Fruit fly (Drosophila melanogaster) whole organism, adult: ENCODE data around the gene CG15576.

Experiments
- CG11617 ChIP-seq: fragments of 200-800 bp; sonication (Bioruptor generic); optimal IDR thresholded peaks from 2 replicates; lab custom pipeline; 2017; ENCODE audit warnings: mild to moderate bottlenecking, missing biosample characterization, missing genetic modification reagents, missing genetic modification characterization
- CG12768 ChIP-seq: fragments of 200-800 bp; sonication (Bioruptor generic); optimal IDR thresholded peaks from 2 replicates; lab custom pipeline; 2017; ENCODE audit warnings: missing biosample characterization, missing genetic modification characterization, mild to moderate bottlenecking, moderate library complexity, missing genetic modification reagents
- CG14711 ChIP-seq: fragments of 200-800 bp; sonication (Bioruptor generic); optimal IDR thresholded peaks from 2 replicates; lab custom pipeline; 2018; ENCODE audit warnings: missing biosample characterization, mild to moderate bottlenecking, missing genetic modification characterization, moderate library complexity
- CG1620 ChIP-seq: fragments of 200-800 bp; sonication (Bioruptor generic); optimal IDR thresholded peaks from 2 replicates; lab custom pipeline; 2016; ENCODE audit warnings: missing biosample characterization, missing genetic modification characterization
- CG33017 ChIP-seq: fragments of 200-800 bp; sonication (Bioruptor generic); optimal IDR thresholded peaks from 2 replicates; lab custom pipeline; 2018; ENCODE audit warnings: missing biosample characterization, mild to moderate bottlenecking, missing genetic modification characterization, moderate library complexity
- CG5204 ChIP-seq: fragments of 200-800 bp; sonication (Bioruptor generic); optimal IDR thresholded peaks from 2 replicates; lab custom pipeline; 2016; ENCODE audit warnings: missing biosample characterization, missing genetic modification characterization
- CG7045 ChIP-seq: fragments of 200-800 bp; sonication (Bioruptor generic); optimal IDR thresholded peaks from 2 replicates; lab custom pipeline; 2017; ENCODE audit warnings: missing biosample characterization, mild to moderate bottlenecking, missing genetic modification characterization
- CG7101 ChIP-seq: fragments of 200-800 bp; sonication (Bioruptor generic); optimal IDR thresholded peaks from 2 replicates; lab custom pipeline; 2018; ENCODE audit warnings: missing biosample characterization, mild to moderate bottlenecking, missing genetic modification characterization, moderate library complexity
- Clk ChIP-seq: fragments of 200-800 bp; sonication (Bioruptor generic); optimal IDR thresholded peaks from 2 replicates; lab custom pipeline; 2017; ENCODE audit warnings: missing biosample characterization, missing genetic modification characterization
- Crg-1 ChIP-seq: fragments of 200-800 bp; sonication (Bioruptor generic); optimal IDR thresholded peaks from 2 replicates; lab custom pipeline; 2016; ENCODE audit warnings: missing biosample characterization, missing genetic modification characterization
- Hr96 ChIP-seq: fragments of 200-800 bp; sonication (Bioruptor generic); optimal IDR thresholded peaks from 2 replicates; lab custom pipeline; 2016; ENCODE audit warnings: missing biosample characterization, missing genetic modification characterization
- Mnt ChIP-seq: fragments of 200-800 bp; sonication (Bioruptor generic); optimal IDR thresholded peaks from 2 replicates; lab custom pipeline; 2016; ENCODE audit warnings: missing biosample characterization, mild to moderate bottlenecking, missing genetic modification characterization
- bab1 ChIP-seq: fragments of 200-800 bp; sonication (Bioruptor generic); optimal IDR thresholded peaks from 3 replicates; lab custom pipeline; 2019; ENCODE audit warnings: missing biosample characterization, mild to moderate bottlenecking, missing genetic modification characterization, moderate library complexity
- cic ChIP-seq: fragments of 200-800 bp; sonication (Bioruptor generic); optimal IDR thresholded peaks from 2 replicates; lab custom pipeline; 2017; ENCODE audit warnings: missing biosample characterization, mild to moderate bottlenecking, missing genetic modification characterization, moderate library complexity
- cnc ChIP-seq, 2 experiments: fragments of >200 bp; optimal IDR thresholded peaks; 2 replicates each; lab custom pipeline; 2017
- kay ChIP-seq: fragments of 200-800 bp; sonication (Bioruptor generic); peaks from one replicate; lab custom pipeline; 2016; ENCODE audit warnings: missing biosample characterization, missing genetic modification characterization, borderline replicate concordance
- ovo ChIP-seq: fragments of 200-800 bp; sonication (Bioruptor generic); optimal IDR thresholded peaks from 2 replicates; lab custom pipeline; 2016; ENCODE audit warnings: missing biosample characterization, missing genetic modification characterization
- pad ChIP-seq: fragments of 200-800 bp; sonication (Bioruptor generic); optimal IDR thresholded peaks from 3 replicates; lab custom pipeline; 2017; ENCODE audit warnings: missing biosample characterization, missing genetic modification characterization, mild to moderate bottlenecking, moderate library complexity, missing genetic modification reagents
- tj ChIP-seq: fragments of 200-800 bp; sonication (Bioruptor generic); optimal IDR thresholded peaks from 3 replicates; lab custom pipeline; 2017; ENCODE audit warnings: missing biosample characterization, mild to moderate bottlenecking, missing genetic modification characterization, moderate library complexity
- toe ChIP-seq: fragments of 200-800 bp; sonication (Bioruptor generic); optimal IDR thresholded peaks from 2 replicates; lab custom pipeline; 2016; ENCODE audit warnings: missing biosample characterization, missing genetic modification characterization

Gene CG15576

DNA sequence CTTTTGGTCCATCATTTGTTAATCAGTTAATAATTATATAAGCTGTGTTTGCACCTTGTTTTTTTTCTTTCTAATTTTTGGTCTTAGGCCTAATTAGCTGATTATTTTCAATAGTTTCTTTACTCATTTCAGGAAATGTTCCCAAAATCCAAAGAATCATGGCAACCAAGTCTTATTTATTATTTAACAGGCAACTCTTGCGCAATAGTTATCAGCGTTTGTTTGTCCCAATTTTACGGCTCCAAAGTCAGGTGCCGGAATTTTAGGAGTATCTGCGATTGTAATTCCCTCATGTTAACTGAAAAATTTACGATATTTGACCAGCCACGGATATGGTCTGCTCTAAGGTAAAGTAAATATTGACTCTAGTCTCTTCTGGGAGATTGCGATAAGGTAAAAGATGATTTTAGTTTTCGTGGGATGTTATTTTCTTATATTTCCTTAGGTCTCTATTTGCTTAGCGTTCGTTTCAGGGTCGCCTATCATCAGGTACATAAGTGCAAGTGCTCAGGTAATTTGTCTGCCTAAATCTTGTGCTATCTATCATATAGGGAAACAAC, 50.3 kb downstream of the CG15576 start:
- peak; percentile 17 for TF ChIP-seq tj (GFP tag; lab: Kevin White, UChicago)
- peak; percentile 59 for TF ChIP-seq ovo (GFP tag; lab: Kevin White, UChicago)
- peak; percentile 55 for TF ChIP-seq CG14711 (tag; lab: Kevin White, UChicago)
- peak; percentile 74 for TF ChIP-seq cic (GFP tag; lab: Kevin White, UChicago)
- TF ChIP-seq CG11617 (GFP tag; lab: Kevin White, UChicago), result peak; percentile 68
- TF ChIP-seq Crg-1 (GFP tag; lab: Kevin White, UChicago), result peak; percentile 81
- TF ChIP-seq Mnt (GFP tag; lab: Kevin White, UChicago), result peak; percentile 57
- TF ChIP-seq CG5204 (GFP tag; lab: Kevin White, UChicago), result no peak
- peak; percentile 81 for TF ChIP-seq CG7101
- TF ChIP-seq CG12768, result peak; percentile 17
- peak; percentile 53 for TF ChIP-seq CG7045 (GFP tag; lab: Kevin White, UChicago)
- no peak for TF ChIP-seq cnc (optimal IDR thresholded peaks at IDR 0.05; lab: Kevin White, UChicago)
- TF ChIP-seq CG1620, result peak; percentile 27
- TF ChIP-seq Hr96, result peak; percentile 42
- TF ChIP-seq CG33017 (tag; lab: Kevin White, UChicago), result peak; percentile 66
- no peak for TF ChIP-seq toe (GFP tag; lab: Kevin White, UChicago)
- TF ChIP-seq Clk (GFP tag; lab: Kevin White, UChicago), result no peak
- no peak for TF ChIP-seq kay
- TF ChIP-seq bab1 (GFP tag; lab: Kevin White, UChicago), result no peak
- peak; percentile 47 for TF ChIP-seq pad (GFP tag; lab: Kevin White, UChicago)
